ENCODE assay signal across 2 fruit fly cellular contexts in the genomic region with DNA sequence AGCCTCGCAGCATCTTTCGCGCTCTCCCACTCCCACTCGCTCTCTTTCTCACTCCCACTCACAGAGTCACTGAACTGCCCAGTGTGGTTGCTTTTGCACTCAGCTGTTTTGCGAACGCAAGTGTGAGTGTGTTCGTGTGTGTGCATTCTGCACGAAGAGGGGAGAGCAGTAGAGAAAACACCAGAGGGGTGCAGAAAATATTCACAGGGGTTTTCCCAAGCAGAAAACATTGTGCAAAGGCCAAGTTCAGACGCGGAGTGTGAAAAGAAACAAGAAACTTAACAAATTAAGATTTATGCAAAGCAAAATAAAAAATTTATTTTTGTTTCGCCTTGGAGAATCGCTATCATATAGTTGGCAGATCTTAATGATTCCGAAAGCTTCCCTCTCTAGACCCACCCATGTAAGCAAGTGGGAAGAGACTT.
A peak's percentile ranks its signal among the peaks of the same experiment; 100 is the strongest.
TF ChIP-seq lines count a peak whose summit lies in the region.

No protein-coding gene starts in this region.

TF ChIP-seq in whole organism, embryonic, 481 proteins besides CTCF, POLR2A, EP300 and RAD21 (continued from another document and continues in another):
- TF ChIP-seq CG9215 (GFP tag; IDR thresholded peaks at IDR 0.05; lab: Robert Waterston, UW), result peak; percentile 33; the same call in 1 of the 2 replicates
- no peak for TF ChIP-seq usp (GFP tag; optimal IDR thresholded peaks at IDR 0.05; lab: Kevin White, UChicago)
- TF ChIP-seq CG10366 (GFP tag; IDR thresholded peaks at IDR 0.05; lab: Robert Waterston, UW), result peak; percentile 31
- TF ChIP-seq tll (GFP tag; optimal IDR thresholded peaks at IDR 0.05; lab: Kevin White, UChicago), result no peak
- no peak for TF ChIP-seq CG33213 (GFP tag; optimal IDR thresholded peaks at IDR 0.05; lab: Kevin White, UChicago)
- TF ChIP-seq CG7928 (GFP tag; optimal IDR thresholded peaks at IDR 0.05; lab: Kevin White, UChicago), result no peak
- no peak for TF ChIP-seq CG11085 (GFP tag; IDR thresholded peaks at IDR 0.05; lab: Robert Waterston, UW)
- TF ChIP-seq Xbp1 (GFP tag; optimal IDR thresholded peaks at IDR 0.05; lab: Kevin White, UChicago), result no peak
- no peak for TF ChIP-seq jing (GFP tag; optimal IDR thresholded peaks at IDR 0.05; lab: Kevin White, UChicago)
- no peak for TF ChIP-seq Scr (GFP tag; IDR thresholded peaks at IDR 0.05; lab: Robert Waterston, UW; ENCODE audit: partially characterized antibody)
- peak; percentile 45 for TF ChIP-seq CG14441 (GFP tag; IDR thresholded peaks at IDR 0.05; lab: Robert Waterston, UW)
- TF ChIP-seq Aef1 (GFP tag; IDR thresholded peaks at IDR 0.05; lab: Robert Waterston, UW), result no peak
- TF ChIP-seq E2f1 (GFP tag; IDR thresholded peaks at IDR 0.05; lab: Robert Waterston, UW), result no peak
- no peak for TF ChIP-seq CG17912 (GFP tag; optimal IDR thresholded peaks at IDR 0.05; lab: Kevin White, UChicago)
- no peak for TF ChIP-seq CG17568 (GFP tag; optimal IDR thresholded peaks at IDR 0.05; lab: Kevin White, UChicago)
- no peak for TF ChIP-seq CG12299 (tag; optimal IDR thresholded peaks at IDR 0.05; lab: Kevin White, UChicago)
- TF ChIP-seq Side (GFP tag; optimal IDR thresholded peaks at IDR 0.05; lab: Kevin White, UChicago), result no peak
- no peak for TF ChIP-seq CG1832 (GFP tag; optimal IDR thresholded peaks at IDR 0.05; lab: Kevin White, UChicago)
- TF ChIP-seq CG10565 (GFP tag; optimal IDR thresholded peaks at IDR 0.05; lab: Kevin White, UChicago), result no peak
- TF ChIP-seq CG10431 (GFP tag; optimal IDR thresholded peaks at IDR 0.05; lab: Kevin White, UChicago), result no peak
- TF ChIP-seq CG4424 (GFP tag; optimal IDR thresholded peaks at IDR 0.05; lab: Kevin White, UChicago), result no peak
- TF ChIP-seq Sox102F (GFP tag; optimal IDR thresholded peaks at IDR 0.05; lab: Kevin White, UChicago), result peak; percentile 9
- peak; percentile 85 for TF ChIP-seq Drgx (GFP tag; IDR thresholded peaks at IDR 0.05; lab: Robert Waterston, UW)
- TF ChIP-seq lmd (GFP tag; IDR thresholded peaks at IDR 0.05; lab: Robert Waterston, UW), result peak; percentile 55
- TF ChIP-seq Optix (GFP tag; IDR thresholded peaks at IDR 0.05; lab: Robert Waterston, UW), result no peak
- no peak for TF ChIP-seq CG34224 (GFP tag; IDR thresholded peaks at IDR 0.05; lab: Robert Waterston, UW; ENCODE audit: partially characterized antibody)
- peak; percentile 10 for TF ChIP-seq nerfin-1 (tag; optimal IDR thresholded peaks at IDR 0.05; lab: Kevin White, UChicago)
- 0 out of 2 replicates have a peak, but pooled peaks have one; percentile 10 for TF ChIP-seq ssp (GFP tag; IDR thresholded peaks at IDR 0.05; lab: Robert Waterston, UW)
- TF ChIP-seq Atf-2 (GFP tag; optimal IDR thresholded peaks at IDR 0.05; lab: Kevin White, UChicago), result peak; percentile 12
- no peak; the same call in 2 of the 3 replicates for TF ChIP-seq CG2199 (GFP tag; IDR thresholded peaks at IDR 0.05; lab: Robert Waterston, UW)
- TF ChIP-seq mld (GFP tag; IDR thresholded peaks at IDR 0.05; lab: Robert Waterston, UW; ENCODE audit: partially characterized antibody), result no peak
- TF ChIP-seq sens (GFP tag; lab: Kevin White, UChicago), result peak; percentile 30
- TF ChIP-seq row (GFP tag; IDR thresholded peaks at IDR 0.05; lab: Robert Waterston, UW), result peak; percentile 56
- no peak for TF ChIP-seq jumu (GFP tag; optimal IDR thresholded peaks at IDR 0.05; lab: Kevin White, UChicago)
- TF ChIP-seq HLH3B (GFP tag; IDR thresholded peaks at IDR 0.05; lab: Robert Waterston, UW), result 0 out of 2 replicates have a peak, but pooled peaks have one; percentile 27
- TF ChIP-seq CG17829 (tag; optimal IDR thresholded peaks at IDR 0.05; lab: Kevin White, UChicago), result no peak
- no peak for TF ChIP-seq Dll (GFP tag; IDR thresholded peaks at IDR 0.05; lab: Robert Waterston, UW; ENCODE audit: partially characterized antibody)
- TF ChIP-seq CG4617 (GFP tag; optimal IDR thresholded peaks at IDR 0.05; lab: Kevin White, UChicago; ENCODE audit: borderline replicate concordance), result no peak
- no peak for TF ChIP-seq CG8359 (GFP tag; optimal IDR thresholded peaks at IDR 0.05; lab: Kevin White, UChicago; ENCODE audit: borderline replicate concordance)
- TF ChIP-seq btn (GFP tag; optimal IDR thresholded peaks at IDR 0.05; lab: Kevin White, UChicago), result no peak
- 0 out of 2 replicates have a peak, but pooled peaks have one; percentile 19 for TF ChIP-seq al (GFP tag; IDR thresholded peaks at IDR 0.05; lab: Robert Waterston, UW)
- TF ChIP-seq CG16815 (GFP tag; optimal IDR thresholded peaks at IDR 0.05; lab: Kevin White, UChicago), result no peak
- TF ChIP-seq Ets65A (GFP tag; lab: Kevin White, UChicago), result peak; percentile 77
- TF ChIP-seq CG15011 (GFP tag; optimal IDR thresholded peaks at IDR 0.05; lab: Kevin White, UChicago), result no peak
- TF ChIP-seq CG8944 (GFP tag; optimal IDR thresholded peaks at IDR 0.05; lab: Kevin White, UChicago), result no peak
- no peak for TF ChIP-seq corto (GFP tag; optimal IDR thresholded peaks at IDR 0.05; lab: Kevin White, UChicago)
- no peak for TF ChIP-seq Nf-YB (GFP tag; optimal IDR thresholded peaks at IDR 0.05; lab: Kevin White, UChicago)
- no peak for TF ChIP-seq CG9609 (GFP tag; optimal IDR thresholded peaks at IDR 0.05; lab: Kevin White, UChicago)
- TF ChIP-seq CG15269 (tag; optimal IDR thresholded peaks at IDR 0.05; lab: Kevin White, UChicago), result no peak
- peak; percentile 44; the same call in 1 of the 3 replicates for TF ChIP-seq CG34422 (GFP tag; IDR thresholded peaks at IDR 0.05; lab: Robert Waterston, UW)
- peak; percentile 5 for TF ChIP-seq lbe (GFP tag; optimal IDR thresholded peaks at IDR 0.05; lab: Kevin White, UChicago)
- peak; percentile 27; the same call in 1 of the 2 replicates for TF ChIP-seq CG9932 (GFP tag; IDR thresholded peaks at IDR 0.05; lab: Robert Waterston, UW)
- TF ChIP-seq Ptx1 (GFP tag; IDR thresholded peaks at IDR 0.05; lab: Robert Waterston, UW), result peak; percentile 59
- TF ChIP-seq CG3065 (GFP tag; optimal IDR thresholded peaks at IDR 0.05; lab: Kevin White, UChicago), result no peak
- no peak for TF ChIP-seq bbx (GFP tag; IDR thresholded peaks at IDR 0.05; lab: Robert Waterston, UW; ENCODE audit: partially characterized antibody)
- no peak for TF ChIP-seq prd (optimal IDR thresholded peaks at IDR 0.05; lab: Kevin White, UChicago)
- peak; percentile 51; the same call in 2 of the 3 replicates for TF ChIP-seq prd (GFP tag; IDR thresholded peaks at IDR 0.05; lab: Robert Waterston, UW)
- TF ChIP-seq Sry-β (GFP tag; optimal IDR thresholded peaks at IDR 0.05; lab: Kevin White, UChicago), result no peak
- no peak for TF ChIP-seq Dip2 (GFP tag; IDR thresholded peaks at IDR 0.05; lab: Robert Waterston, UW)
- no peak for TF ChIP-seq CG11247 (GFP tag; IDR thresholded peaks at IDR 0.05; lab: Robert Waterston, UW)
- TF ChIP-seq grau (tag; optimal IDR thresholded peaks at IDR 0.05; lab: Kevin White, UChicago), result no peak
- no peak for TF ChIP-seq scrt (GFP tag; optimal IDR thresholded peaks at IDR 0.05; lab: Kevin White, UChicago)
- no peak for TF ChIP-seq sc (optimal IDR thresholded peaks at IDR 0.05; lab: Kevin White, UChicago)
- TF ChIP-seq sc (GFP tag; optimal IDR thresholded peaks at IDR 0.05; lab: Kevin White, UChicago), result no peak

TF ChIP-seq in whole organism, prepupa, 60 proteins besides CTCF, POLR2A, EP300 and RAD21 (continued from another document):
- TF ChIP-seq Ets96B (tag; optimal IDR thresholded peaks at IDR 0.05; lab: Kevin White, UChicago) (peak; percentile 80), Hr38 (GFP tag; optimal IDR thresholded peaks at IDR 0.05; lab: Kevin White, UChicago) (no peak), Smox (GFP tag; optimal IDR thresholded peaks at IDR 0.05; lab: Kevin White, UChicago) (peak; percentile 68), CG32006 (GFP tag; optimal IDR thresholded peaks at IDR 0.05; lab: Kevin White, UChicago) (peak; percentile 94), achi (GFP tag; optimal IDR thresholded peaks at IDR 0.05; lab: Kevin White, UChicago) (peak; percentile 81), dac (GFP tag; optimal IDR thresholded peaks at IDR 0.05; lab: Kevin White, UChicago) (peak; percentile 68), CG11762 (GFP tag; optimal IDR thresholded peaks at IDR 0.05; lab: Kevin White, UChicago; ENCODE audit: insufficient read depth) (peak; percentile 66), Eip75B (GFP tag; optimal IDR thresholded peaks at IDR 0.05; lab: Kevin White, UChicago) (peak; percentile 79), esn (GFP tag; optimal IDR thresholded peaks at IDR 0.05; lab: Kevin White, UChicago) (peak; percentile 60), Blimp-1 (GFP tag; optimal IDR thresholded peaks at IDR 0.05; lab: Kevin White, UChicago) (peak; percentile 37)
